Fruit fly (Drosophila melanogaster) whole organism, embryonic: ENCODE data around the gene CG32106.

Experiments used
- Bgb ChIP-seq: fragments of 200-800 bp; sonication (Bioruptor generic); IDR thresholded peaks from 2 replicates; pipeline ENCODE4 v1.3.6; 2022; ENCODE audit warnings: missing biosample characterization, missing genetic modification characterization; ENCODE audit not compliant: partially characterized antibody
- CG10267 ChIP-seq: fragments of 200-800 bp; sonication (Bioruptor generic); optimal IDR thresholded peaks from 2 replicates; lab custom pipeline; 2018; ENCODE audit warnings: missing biosample characterization, mild to moderate bottlenecking, missing genetic modification characterization, moderate library complexity
- CG10431 ChIP-seq: fragments of 200-800 bp; sonication (Bioruptor generic); optimal IDR thresholded peaks from 3 replicates; lab custom pipeline; 2018; ENCODE audit warnings: missing biosample characterization, mild to moderate bottlenecking, missing genetic modification characterization
- CG12659 ChIP-seq: fragments of 200-800 bp; sonication (Bioruptor generic); optimal IDR thresholded peaks from 3 replicates; lab custom pipeline; 2017; ENCODE audit warnings: mild to moderate bottlenecking, missing biosample characterization, missing genetic modification reagents, missing genetic modification characterization
- CG12769 ChIP-seq: fragments of 200-800 bp; sonication (Bioruptor generic); optimal IDR thresholded peaks from 2 replicates; lab custom pipeline; 2019; ENCODE audit warnings: missing biosample characterization, mild to moderate bottlenecking, missing genetic modification characterization, moderate library complexity
- CG13123 ChIP-seq: fragments of 200-800 bp; sonication (Bioruptor generic); optimal IDR thresholded peaks from 2 replicates; lab custom pipeline; 2016; ENCODE audit warnings: missing biosample characterization, missing genetic modification characterization
- CG13287 ChIP-seq: fragments of 200-800 bp; sonication (Bioruptor generic); IDR thresholded peaks from 2 replicates; pipeline ENCODE4 v1.3.6; 2022; ENCODE audit warnings: missing biosample characterization, missing genetic modification characterization; ENCODE audit not compliant: partially characterized antibody
- CG1603 ChIP-seq: fragments of 200-800 bp; sonication (Bioruptor generic); optimal IDR thresholded peaks from 2 replicates; lab custom pipeline; 2019; ENCODE audit warnings: missing biosample characterization, mild to moderate bottlenecking, missing genetic modification characterization, moderate library complexity
- CG17359 ChIP-seq: fragments of 200-800 bp; sonication (Bioruptor generic); optimal IDR thresholded peaks from 3 replicates; lab custom pipeline; 2018; ENCODE audit warnings: missing biosample characterization, mild to moderate bottlenecking, missing genetic modification characterization, moderate library complexity
- CG1792 ChIP-seq: fragments of 200-800 bp; sonication (Bioruptor generic); optimal IDR thresholded peaks from 2 replicates; lab custom pipeline; 2016; ENCODE audit warnings: missing biosample characterization, missing genetic modification characterization
- CG18764 ChIP-seq: fragments of 200-800 bp; sonication (Bioruptor generic); optimal IDR thresholded peaks from 3 replicates; lab custom pipeline; 2016; ENCODE audit warnings: missing biosample characterization, missing genetic modification characterization
- CG2129 ChIP-seq: fragments of 200-800 bp; sonication (Bioruptor generic); IDR thresholded peaks from 2 replicates; pipeline ENCODE4 v1.3.6; 2022; ENCODE audit warnings: missing biosample characterization, missing genetic modification characterization; ENCODE audit not compliant: partially characterized antibody
- CG2712 ChIP-seq: fragments of 200-800 bp; optimal IDR thresholded peaks from 3 replicates; lab custom pipeline; 2019; ENCODE audit warnings: missing biosample characterization, mild to moderate bottlenecking, missing genetic modification characterization, moderate library complexity
- CG30020 ChIP-seq: fragments of 200-800 bp; optimal IDR thresholded peaks from 2 replicates; lab custom pipeline; 2019; ENCODE audit warnings: missing biosample characterization, mild to moderate bottlenecking, missing genetic modification characterization, moderate library complexity
- CG30403 ChIP-seq: fragments of 200-800 bp; sonication (Bioruptor generic); optimal IDR thresholded peaks from 3 replicates; lab custom pipeline; 2016; ENCODE audit warnings: missing biosample characterization, missing genetic modification characterization
- CG3163 ChIP-seq: fragments of 200-800 bp; sonication (Bioruptor generic); optimal IDR thresholded peaks from 3 replicates; lab custom pipeline; 2016; ENCODE audit warnings: missing biosample characterization, missing genetic modification characterization
- CG34224 ChIP-seq: fragments of 200-800 bp; sonication (Bioruptor generic); IDR thresholded peaks from 3 replicates; pipeline ENCODE4 v1.3.6; 2022; ENCODE audit warnings: missing biosample characterization, missing genetic modification characterization; ENCODE audit not compliant: partially characterized antibody
- CG34422 ChIP-seq: fragments of 200-800 bp; sonication (Bioruptor generic); IDR thresholded peaks from 3 replicates; pipeline ENCODE4 v1.3.6; 2022; ENCODE audit warnings: missing biosample characterization, missing genetic modification characterization
- CG4617 ChIP-seq: fragments of 200-800 bp; sonication (Bioruptor generic); optimal IDR thresholded peaks from 3 replicates; lab custom pipeline; 2016; ENCODE audit warnings: missing biosample characterization, missing genetic modification characterization, borderline replicate concordance
- CG6689 ChIP-seq: fragments of 200-800 bp; sonication (Bioruptor generic); IDR thresholded peaks from 2 replicates; pipeline ENCODE4 v1.3.6; 2022; ENCODE audit warnings: missing biosample characterization, missing genetic modification characterization
- CG7357 ChIP-seq: fragments of 200-800 bp; sonication (Bioruptor generic); IDR thresholded peaks from 3 replicates; pipeline ENCODE4 v1.3.6; 2022; ENCODE audit warnings: missing biosample characterization, missing genetic modification characterization
- CG7839 ChIP-seq: fragments of 200-800 bp; sonication (Bioruptor generic); optimal IDR thresholded peaks from 3 replicates; lab custom pipeline; 2018; ENCODE audit warnings: missing biosample characterization, mild to moderate bottlenecking, missing genetic modification characterization, moderate library complexity
- CG7987 ChIP-seq: fragments of 200-800 bp; sonication (Bioruptor generic); optimal IDR thresholded peaks from 2 replicates; lab custom pipeline; 2018; ENCODE audit warnings: missing biosample characterization, mild to moderate bottlenecking, missing genetic modification characterization, moderate library complexity
- CG8359 ChIP-seq: fragments of 200-800 bp; sonication (Bioruptor generic); optimal IDR thresholded peaks from 2 replicates; lab custom pipeline; 2017; ENCODE audit warnings: missing biosample characterization, mild to moderate bottlenecking, missing genetic modification characterization, borderline replicate concordance
- Chrac-16 ChIP-seq: fragments of 200-800 bp; sonication (Bioruptor generic); optimal IDR thresholded peaks from 3 replicates; lab custom pipeline; 2016; ENCODE audit warnings: missing biosample characterization, missing genetic modification characterization
- D19A ChIP-seq: fragments of 200-800 bp; optimal IDR thresholded peaks from 3 replicates; lab custom pipeline; 2019; ENCODE audit warnings: missing biosample characterization, mild to moderate bottlenecking, missing genetic modification characterization, moderate library complexity
- Doc3 ChIP-seq: fragments of 200-800 bp; sonication (Bioruptor generic); IDR thresholded peaks from 3 replicates; pipeline ENCODE4 v1.3.6; 2022; ENCODE audit warnings: missing biosample characterization, missing genetic modification characterization; ENCODE audit not compliant: partially characterized antibody
- Dp ChIP-seq: fragments of 200-800 bp; sonication (Bioruptor generic); optimal IDR thresholded peaks from 2 replicates; lab custom pipeline; 2018; ENCODE audit warnings: missing biosample characterization, mild to moderate bottlenecking, missing genetic modification characterization, moderate library complexity
- E2f2 ChIP-seq: fragments of 200-800 bp; sonication (Bioruptor generic); IDR thresholded peaks from 2 replicates; pipeline ENCODE4 v1.3.6; 2022; ENCODE audit warnings: missing biosample characterization, missing genetic modification characterization
- ERR ChIP-seq: fragments of 200-800 bp; sonication (Bioruptor generic); optimal IDR thresholded peaks from 2 replicates; lab custom pipeline; 2016; ENCODE audit warnings: missing biosample characterization, missing genetic modification characterization
- Ets97D ChIP-seq: fragments of 200-800 bp; sonication (Bioruptor generic); optimal IDR thresholded peaks from 3 replicates; lab custom pipeline; 2016; ENCODE audit warnings: missing biosample characterization, missing genetic modification characterization
- Fer1 ChIP-seq: fragments of 200-800 bp; sonication (Bioruptor generic); optimal IDR thresholded peaks from 2 replicates; lab custom pipeline; 2017; ENCODE audit warnings: missing biosample characterization, mild to moderate bottlenecking, missing genetic modification characterization
- HLH4C ChIP-seq: fragments of 200-800 bp; sonication (Bioruptor generic); IDR thresholded peaks from 3 replicates; pipeline ENCODE4 v1.3.6; 2022; ENCODE audit warnings: missing biosample characterization, missing genetic modification characterization; ENCODE audit not compliant: partially characterized antibody
- NfI ChIP-seq: fragments of 200-800 bp; sonication (Bioruptor generic); optimal IDR thresholded peaks from 3 replicates; lab custom pipeline; 2018; ENCODE audit warnings: missing biosample characterization, mild to moderate bottlenecking, missing genetic modification characterization, moderate library complexity
- PHDP ChIP-seq: fragments of 200-800 bp; sonication (Bioruptor generic); optimal IDR thresholded peaks from 3 replicates; lab custom pipeline; 2018; ENCODE audit warnings: missing biosample characterization, mild to moderate bottlenecking, missing genetic modification characterization, moderate library complexity
- Pdp1 ChIP-seq, 2 experiments: fragments of 200-800 bp; sonication (Bioruptor generic); optimal IDR thresholded peaks; 3 replicates each; lab custom pipeline; 2016; ENCODE audit warnings: missing biosample characterization in 2 of 2, missing genetic modification characterization in 2 of 2, mild to moderate bottlenecking in 1 of 2, moderate library complexity in 1 of 2
- Sry-β ChIP-seq: fragments of 200-800 bp; sonication (Bioruptor generic); optimal IDR thresholded peaks from 2 replicates; lab custom pipeline; 2018; ENCODE audit warnings: missing biosample characterization, mild to moderate bottlenecking, missing genetic modification characterization, moderate library complexity
- Sry-δ ChIP-seq: fragments of 200-800 bp; sonication (Bioruptor generic); optimal IDR thresholded peaks from 2 replicates; lab custom pipeline; 2016; ENCODE audit warnings: missing biosample characterization, missing genetic modification characterization
- Ssrp ChIP-seq: fragments of 200-800 bp; sonication (Bioruptor generic); optimal IDR thresholded peaks from 2 replicates; lab custom pipeline; 2018; ENCODE audit warnings: missing biosample characterization, mild to moderate bottlenecking, missing genetic modification characterization, moderate library complexity
- Xrp1 ChIP-seq: fragments of 200-800 bp; sonication (Bioruptor generic); IDR thresholded peaks from 2 replicates; pipeline ENCODE4 v1.3.6; 2022; ENCODE audit warnings: missing biosample characterization, missing genetic modification characterization
- bbx ChIP-seq: fragments of 200-800 bp; sonication (Bioruptor generic); IDR thresholded peaks from 2 replicates; pipeline ENCODE4 v1.3.6; 2022; ENCODE audit warnings: missing biosample characterization, missing genetic modification characterization; ENCODE audit not compliant: partially characterized antibody
- inv ChIP-seq: fragments of 200-800 bp; sonication (Bioruptor generic); IDR thresholded peaks from 2 replicates; pipeline ENCODE4 v1.3.6; 2022; ENCODE audit warnings: missing biosample characterization, missing genetic modification characterization; ENCODE audit not compliant: partially characterized antibody
- lbe ChIP-seq: fragments of 200-800 bp; sonication (Bioruptor generic); optimal IDR thresholded peaks from 2 replicates; lab custom pipeline; 2016; ENCODE audit warnings: missing biosample characterization, mild to moderate bottlenecking, missing genetic modification characterization
- org-1 ChIP-seq: fragments of 200-800 bp; sonication (Bioruptor generic); optimal IDR thresholded peaks from 2 replicates; lab custom pipeline; 2017; ENCODE audit warnings: missing biosample characterization, missing genetic modification characterization
- phol ChIP-seq: fragments of 200-800 bp; sonication (Bioruptor generic); optimal IDR thresholded peaks from 3 replicates; lab custom pipeline; 2018; ENCODE audit warnings: missing biosample characterization, mild to moderate bottlenecking, missing genetic modification characterization, moderate library complexity
- pzg ChIP-seq: fragments of 200-800 bp; sonication (Bioruptor generic); optimal IDR thresholded peaks from 3 replicates; lab custom pipeline; 2018; ENCODE audit warnings: missing biosample characterization, mild to moderate bottlenecking, missing genetic modification characterization, moderate library complexity
- row ChIP-seq: fragments of 200-800 bp; sonication (Bioruptor generic); IDR thresholded peaks from 3 replicates; pipeline ENCODE4 v1.3.6; 2022; ENCODE audit warnings: missing biosample characterization, missing genetic modification characterization
- wek ChIP-seq: fragments of 200-800 bp; sonication (Bioruptor generic); optimal IDR thresholded peaks from 3 replicates; lab custom pipeline; 2018; ENCODE audit warnings: missing biosample characterization, mild to moderate bottlenecking, missing genetic modification characterization, moderate library complexity
- zfh2 ChIP-seq: fragments of 200-800 bp; sonication (Bioruptor generic); optimal IDR thresholded peaks from 2 replicates; lab custom pipeline; 2016; ENCODE audit warnings: missing biosample characterization, missing genetic modification characterization

The CG32106 gene

DNA sequence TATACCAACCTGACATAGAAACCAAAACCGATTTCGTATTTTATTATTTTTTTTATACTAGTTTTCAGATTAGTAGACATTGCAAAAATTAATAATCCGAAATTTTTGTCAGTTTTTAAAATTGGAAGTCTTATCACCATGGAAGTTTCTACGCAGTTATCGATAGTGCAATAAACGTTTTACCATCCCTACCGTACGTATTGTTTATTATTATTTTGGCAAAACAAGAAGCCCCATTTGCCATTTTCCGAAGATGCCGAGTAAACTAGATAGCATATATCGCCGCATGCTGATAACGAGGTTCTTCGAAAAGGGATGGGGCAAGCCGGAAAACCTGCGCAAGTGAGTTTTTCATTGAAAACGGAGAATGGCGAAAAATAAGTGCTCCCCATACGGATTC lies 36.9 kb downstream of the CG32106 start, which contains the start of gene CG32112:
Gene CG32112, plus strand, starts transcription at position 111 of the 400 bp plus-strand sequence.
- TF ChIP-seq Fer1, result peak; percentile 5
- peak; percentile 72 for TF ChIP-seq E2f2
- TF ChIP-seq CG10267 (tag; lab: Kevin White, UChicago), result peak; percentile 40
- 0 out of 2 replicates have a peak, but pooled peaks have one; percentile 17 for TF ChIP-seq inv (GFP tag; lab: Robert Waterston, UW)
- peak; percentile 85 for TF ChIP-seq CG13287 (GFP tag; lab: Robert Waterston, UW)
- peak; percentile 20 for TF ChIP-seq Chrac-16 (GFP tag; lab: Kevin White, UChicago)
- TF ChIP-seq bbx, result peak; percentile 58
- TF ChIP-seq Xrp1 (GFP tag; lab: Robert Waterston, UW), result peak; percentile 11; the same call in 1 of the 2 replicates
- TF ChIP-seq Bgb (GFP tag; lab: Robert Waterston, UW), result peak; percentile 70
- no peak for TF ChIP-seq CG12769 (tag; lab: Kevin White, UChicago)
- no peak for TF ChIP-seq NfI (GFP tag; lab: Kevin White, UChicago)
- no peak for TF ChIP-seq PHDP (tag; lab: Kevin White, UChicago)
- TF ChIP-seq CG3163, result no peak
- peak; percentile 74 for TF ChIP-seq HLH4C (GFP tag; lab: Robert Waterston, UW)
- peak; percentile 77 for TF ChIP-seq Doc3 (GFP tag; lab: Robert Waterston, UW)
- TF ChIP-seq CG7987 (GFP tag; lab: Kevin White, UChicago), result no peak
- TF ChIP-seq Sry-δ, result peak; percentile 89
- TF ChIP-seq CG10431 (GFP tag; lab: Kevin White, UChicago), result no peak
- TF ChIP-seq CG7839 (tag; lab: Kevin White, UChicago), result no peak
- peak; percentile 93 for TF ChIP-seq CG30020 (tag; lab: Kevin White, UChicago)
- peak; percentile 7 for TF ChIP-seq ERR (GFP tag; lab: Kevin White, UChicago)
- peak; percentile 36 for TF ChIP-seq CG18764 (GFP tag; lab: Kevin White, UChicago)
- peak; percentile 43 for TF ChIP-seq CG2129
- peak; percentile 21 for TF ChIP-seq CG2712 (tag; lab: Kevin White, UChicago)
- TF ChIP-seq CG34224, result peak; percentile 76
- no peak for TF ChIP-seq org-1 (GFP tag; lab: Kevin White, UChicago)
- TF ChIP-seq wek, result no peak
- TF ChIP-seq phol (tag; lab: Kevin White, UChicago), result peak; percentile 11
- TF ChIP-seq CG1603 (tag; lab: Kevin White, UChicago), result peak; percentile 71
- peak; percentile 13 for TF ChIP-seq zfh2 (GFP tag; lab: Kevin White, UChicago)
- peak; percentile 50 for TF ChIP-seq CG4617
- peak; percentile 8 for TF ChIP-seq CG1792 (GFP tag; lab: Kevin White, UChicago)
- TF ChIP-seq pzg, result peak; percentile 54
- TF ChIP-seq CG13123 (GFP tag; lab: Kevin White, UChicago), result peak; percentile 5
- TF ChIP-seq lbe (GFP tag; lab: Kevin White, UChicago), result peak; percentile 57
- peak; percentile 13 for TF ChIP-seq D19A (tag; lab: Kevin White, UChicago)
- no peak for TF ChIP-seq Sry-β (GFP tag; lab: Kevin White, UChicago)
- no peak for TF ChIP-seq CG7357 (GFP tag; lab: Robert Waterston, UW)
- TF ChIP-seq CG6689 (GFP tag; lab: Robert Waterston, UW), result no peak
- TF ChIP-seq CG12659 (GFP tag; lab: Kevin White, UChicago), result peak; percentile 57
- peak; percentile 9 for TF ChIP-seq CG30403
- peak; percentile 68 for TF ChIP-seq Dp
- no peak for TF ChIP-seq CG8359 (GFP tag; lab: Kevin White, UChicago)
- peak; percentile 26 for TF ChIP-seq Ets97D (GFP tag; lab: Kevin White, UChicago)
- TF ChIP-seq Pdp1 (GFP tag; optimal IDR thresholded peaks at IDR 0.05; lab: Kevin White, UChicago), result peak in 1 of 2 experiments; percentile 94
- TF ChIP-seq CG34422 (GFP tag; lab: Robert Waterston, UW), result peak; percentile 59; the same call in 1 of the 3 replicates
- no peak for TF ChIP-seq CG17359 (tag; lab: Kevin White, UChicago)
- TF ChIP-seq row (GFP tag; lab: Robert Waterston, UW), result peak; percentile 47; the same call in 1 of the 3 replicates
- TF ChIP-seq Ssrp, result no peak
